Fruit fly (Drosophila melanogaster) whole organism: Measurements from ENCODE around the gene beta4GalNAcTB.

Experiments
- CG8478 ChIP-seq: fragments of >200 bp; optimal IDR thresholded peaks from 2 replicates; lab custom pipeline; 2018; ENCODE audit warnings: inconsistent platforms
- Dll ChIP-seq: fragments of >200 bp; optimal IDR thresholded peaks from 2 replicates; lab custom pipeline; 2017
- EcR ChIP-seq, 2 experiments: fragments of >200 bp; optimal IDR thresholded peaks; 2 replicates each; lab custom pipeline; 2017; ENCODE audit warnings: missing biosample characterization in 2 of 2, missing genetic modification characterization in 2 of 2, missing genetic modification reagents in 2 of 2
- pan ChIP-seq: fragments of >200 bp; optimal IDR thresholded peaks from 2 replicates; lab custom pipeline; 2017
- psq ChIP-seq: fragments of >200 bp; optimal IDR thresholded peaks from 2 replicates; lab custom pipeline; 2017
- usp ChIP-seq: fragments of >200 bp; optimal IDR thresholded peaks from 2 replicates; lab custom pipeline; 2017; ENCODE audit warnings: missing biosample characterization, missing genetic modification characterization, mixed read lengths

- TF ChIP-seq psq (no peak), CG8478 (no peak), EcR (GFP tag; optimal IDR thresholded peaks at IDR 0.05; lab: Kevin White, UChicago) (no peak), pan (lab: Kevin White, UChicago) (no peak), usp (no peak), Dll (lab: Kevin White, UChicago) (no peak)
These were observed 42.8 kb upstream of the beta4GalNAcTB start for dm6 chr3R:29076609-29077008.
